Fruit fly (Drosophila melanogaster): ENCODE measurements around the gene Uba5.

Gene Uba5

dm6 chrX:11483297-11483696 is at the start of gene Uba5:
Gene Uba5 (plus strand): TSS chrX:11483518.
- TF ChIP-seq foxo (GFP tag; optimal IDR thresholded peaks at IDR 0.05) (peak in 1 of 2 experiments; percentile 28), Sp1 (GFP tag; optimal IDR thresholded peaks at IDR 0.05) (no peak), CrebA (GFP tag; optimal IDR thresholded peaks at IDR 0.05; ENCODE audit: borderline replicate concordance) (peak; percentile 94), h (GFP tag; optimal IDR thresholded peaks at IDR 0.05) (peak; percentile 5), Jra (GFP tag; optimal IDR thresholded peaks at IDR 0.05) (peak; percentile 18)

- TF ChIP-seq rgr (GFP tag; optimal IDR thresholded peaks at IDR 0.05) (no peak), Myc (optimal IDR thresholded peaks at IDR 0.05) (peak; percentile 17), tai (GFP tag; optimal IDR thresholded peaks at IDR 0.05) (no peak), lola (GFP tag; optimal IDR thresholded peaks at IDR 0.05) (no peak)
Measured at dm6 chrX:11433930-11434329, 49.4 kb upstream of the Uba5 start.

dm6 chrX:11439270-11439669 is 44.0 kb upstream of the Uba5 start:
- TF ChIP-seq CG9705 (GFP tag; optimal IDR thresholded peaks at IDR 0.05) (no peak), psq (GFP tag; optimal IDR thresholded peaks at IDR 0.05) (peak; percentile 16)

- peak; percentile 17 for TF ChIP-seq Sp1 (GFP tag; optimal IDR thresholded peaks at IDR 0.05)
- no peak for TF ChIP-seq woc (GFP tag; optimal IDR thresholded peaks at IDR 0.05)
- peak; percentile 33 for TF ChIP-seq HLH106 (tag; optimal IDR thresholded peaks at IDR 0.05)
- TF ChIP-seq GATAd (GFP tag; optimal IDR thresholded peaks at IDR 0.05), result no peak
- TF ChIP-seq fru (GFP tag; optimal IDR thresholded peaks at IDR 0.05), result peak; percentile 37
- TF ChIP-seq Dif (GFP tag; optimal IDR thresholded peaks at IDR 0.05; ENCODE audit: partially characterized antibody), result no peak
- TF ChIP-seq rgr (GFP tag; optimal IDR thresholded peaks at IDR 0.05), result no peak
- no peak for TF ChIP-seq CG32264 (GFP tag; optimal IDR thresholded peaks at IDR 0.05)
- no peak for TF ChIP-seq Rel (GFP tag; optimal IDR thresholded peaks at IDR 0.05)
- TF ChIP-seq Rel (tag; optimal IDR thresholded peaks at IDR 0.05), result no peak
- no peak for TF ChIP-seq Vsx2 (GFP tag; optimal IDR thresholded peaks at IDR 0.05; ENCODE audit: partially characterized antibody)
- no peak for TF ChIP-seq Hnf4 (GFP tag; optimal IDR thresholded peaks at IDR 0.05)
- no peak for TF ChIP-seq dl (GFP tag; optimal IDR thresholded peaks at IDR 0.05; ENCODE audit: insufficient read depth in 1 of 2, partially characterized antibody in 2 of 2)
- peak; percentile 37 for TF ChIP-seq OdsH (GFP tag; optimal IDR thresholded peaks at IDR 0.05)
- no peak for TF ChIP-seq brk (GFP tag; optimal IDR thresholded peaks at IDR 0.05)
- TF ChIP-seq tai (GFP tag; optimal IDR thresholded peaks at IDR 0.05), result no peak
- TF ChIP-seq Jra (GFP tag; optimal IDR thresholded peaks at IDR 0.05), result no peak
- TF ChIP-seq Hr78 (GFP tag; optimal IDR thresholded peaks at IDR 0.05), result no peak
- TF ChIP-seq ey (GFP tag; optimal IDR thresholded peaks at IDR 0.05), result no peak
- no peak for TF ChIP-seq pan (optimal IDR thresholded peaks at IDR 0.05)
- TF ChIP-seq foxo (GFP tag; optimal IDR thresholded peaks at IDR 0.05), result peak in 1 of 2 experiments; percentile 41
- no peak for TF ChIP-seq jim (GFP tag; optimal IDR thresholded peaks at IDR 0.05)
- no peak for TF ChIP-seq CG9705 (GFP tag; optimal IDR thresholded peaks at IDR 0.05)
- TF ChIP-seq h (GFP tag; optimal IDR thresholded peaks at IDR 0.05), result no peak
- peak; percentile 24 for TF ChIP-seq psq (GFP tag; optimal IDR thresholded peaks at IDR 0.05)
- no peak for TF ChIP-seq CrebA (GFP tag; optimal IDR thresholded peaks at IDR 0.05; ENCODE audit: borderline replicate concordance)
- TF ChIP-seq dmrt93B (GFP tag; optimal IDR thresholded peaks at IDR 0.05), result no peak
- TF ChIP-seq usp (GFP tag; optimal IDR thresholded peaks at IDR 0.05), result no peak
Measured at dm6 chrX:11440944-11441343, 42.4 kb upstream of the Uba5 start.

- TF ChIP-seq fru (GFP tag; optimal IDR thresholded peaks at IDR 0.05), result peak; percentile 61
- TF ChIP-seq Vsx2 (GFP tag; optimal IDR thresholded peaks at IDR 0.05; ENCODE audit: partially characterized antibody), result no peak
- no peak for TF ChIP-seq psq (GFP tag; optimal IDR thresholded peaks at IDR 0.05)
- TF ChIP-seq br (GFP tag; optimal IDR thresholded peaks at IDR 0.05), result peak; percentile 46
- no peak for TF ChIP-seq sv (GFP tag; optimal IDR thresholded peaks at IDR 0.05)
- peak; percentile 6 for TF ChIP-seq Sp1 (GFP tag; optimal IDR thresholded peaks at IDR 0.05)
- TF ChIP-seq Hnf4 (GFP tag; optimal IDR thresholded peaks at IDR 0.05), result peak; percentile 51
- TF ChIP-seq ey (GFP tag; optimal IDR thresholded peaks at IDR 0.05), result peak; percentile 16
- TF ChIP-seq Hr83 (GFP tag; optimal IDR thresholded peaks at IDR 0.05; ENCODE audit: poor library complexity, severe bottlenecking), result no peak
- TF ChIP-seq lola (GFP tag; optimal IDR thresholded peaks at IDR 0.05), result no peak
- peak; percentile 40 for TF ChIP-seq tai (GFP tag; optimal IDR thresholded peaks at IDR 0.05)
- TF ChIP-seq HLH106 (tag; optimal IDR thresholded peaks at IDR 0.05), result no peak
- no peak for TF ChIP-seq Hr78 (GFP tag; optimal IDR thresholded peaks at IDR 0.05)
- no peak for TF ChIP-seq pan (optimal IDR thresholded peaks at IDR 0.05)
- peak; percentile 67 for TF ChIP-seq h (GFP tag; optimal IDR thresholded peaks at IDR 0.05)
- no peak for TF ChIP-seq usp (GFP tag; optimal IDR thresholded peaks at IDR 0.05)
- TF ChIP-seq dl (GFP tag; optimal IDR thresholded peaks at IDR 0.05; ENCODE audit: insufficient read depth in 1 of 2, partially characterized antibody in 2 of 2), result no peak
- no peak for TF ChIP-seq Dfd (GFP tag; optimal IDR thresholded peaks at IDR 0.05)
- no peak for TF ChIP-seq GATAd (GFP tag; optimal IDR thresholded peaks at IDR 0.05)
- TF ChIP-seq woc (GFP tag; optimal IDR thresholded peaks at IDR 0.05), result peak; percentile 24
- TF ChIP-seq Jra (GFP tag; optimal IDR thresholded peaks at IDR 0.05), result peak; percentile 21
- TF ChIP-seq CrebA (GFP tag; optimal IDR thresholded peaks at IDR 0.05; ENCODE audit: borderline replicate concordance), result no peak
- peak in 1 of 2 experiments; percentile 50 for TF ChIP-seq foxo (GFP tag; optimal IDR thresholded peaks at IDR 0.05)
- peak; percentile 40 for TF ChIP-seq rgr (GFP tag; optimal IDR thresholded peaks at IDR 0.05)
- peak; percentile 39 for TF ChIP-seq OdsH (GFP tag; optimal IDR thresholded peaks at IDR 0.05)
Measured at dm6 chrX:11441829-11442634, 41.3 kb upstream of the Uba5 start, which contains the start of gene Sk1. Gene Sk1 (plus strand): TSS chrX:11442539.
